Fruit fly (Drosophila melanogaster) whole organism, wandering third instar larva: ENCODE data around the gene DCX-EMAP.
A peak's percentile ranks its signal among the peaks of the same experiment; 100 is the strongest.

Experiments used
- CG32264 ChIP-seq: fragments of 200-800 bp; sonication (Bioruptor generic); optimal IDR thresholded peaks from 2 replicates; lab custom pipeline; 2016; ENCODE audit warnings: missing biosample characterization, missing genetic modification characterization
- Hr83 ChIP-seq: fragments of 200-300 bp; sonication (Bioruptor generic); optimal IDR thresholded peaks from 2 replicates; lab custom pipeline; 2016; ENCODE audit warnings: missing biosample characterization, mild to moderate bottlenecking, missing genetic modification characterization, moderate library complexity; ENCODE audit not compliant: poor library complexity, severe bottlenecking
- Jra ChIP-seq: sonication (Bioruptor generic); optimal IDR thresholded peaks from 2 replicates; lab custom pipeline; 2016; ENCODE audit warnings: missing biosample characterization, missing genetic modification characterization
- Mio ChIP-seq: sonication (Bioruptor generic); optimal IDR thresholded peaks from 2 replicates; lab custom pipeline; 2016; ENCODE audit warnings: missing biosample characterization, missing genetic modification characterization
- OdsH ChIP-seq: fragments of 200-800 bp; sonication (Bioruptor generic); optimal IDR thresholded peaks from 2 replicates; lab custom pipeline; 2016; ENCODE audit warnings: missing biosample characterization, mild to moderate bottlenecking, missing genetic modification characterization
- brk ChIP-seq: fragments of 200-800 bp; sonication (Bioruptor generic); optimal IDR thresholded peaks from 2 replicates; lab custom pipeline; 2016; ENCODE audit warnings: missing biosample characterization, mild to moderate bottlenecking, missing genetic modification characterization
- dl ChIP-seq, 2 experiments: fragments of 175-275, 200-275 bp in 1 of 2; fragments of 200-275 bp in 1 of 2; sonication (Bioruptor generic); optimal IDR thresholded peaks; lab custom pipeline; 2018; ENCODE audit warnings: mild to moderate bottlenecking in 2 of 2, missing biosample characterization in 2 of 2, missing genetic modification characterization in 2 of 2, moderate library complexity in 2 of 2; ENCODE audit not compliant: partially characterized antibody in 2 of 2, insufficient read depth in 1 of 2
- h ChIP-seq: fragments of 200-800 bp; sonication (Bioruptor generic); optimal IDR thresholded peaks from 3 replicates; lab custom pipeline; 2016; ENCODE audit warnings: missing biosample characterization, mild to moderate bottlenecking, missing genetic modification characterization
- lola ChIP-seq: fragments of >200 bp; optimal IDR thresholded peaks from 2 replicates; lab custom pipeline; 2017; ENCODE audit warnings: missing biosample characterization, missing genetic modification characterization

DNA sequence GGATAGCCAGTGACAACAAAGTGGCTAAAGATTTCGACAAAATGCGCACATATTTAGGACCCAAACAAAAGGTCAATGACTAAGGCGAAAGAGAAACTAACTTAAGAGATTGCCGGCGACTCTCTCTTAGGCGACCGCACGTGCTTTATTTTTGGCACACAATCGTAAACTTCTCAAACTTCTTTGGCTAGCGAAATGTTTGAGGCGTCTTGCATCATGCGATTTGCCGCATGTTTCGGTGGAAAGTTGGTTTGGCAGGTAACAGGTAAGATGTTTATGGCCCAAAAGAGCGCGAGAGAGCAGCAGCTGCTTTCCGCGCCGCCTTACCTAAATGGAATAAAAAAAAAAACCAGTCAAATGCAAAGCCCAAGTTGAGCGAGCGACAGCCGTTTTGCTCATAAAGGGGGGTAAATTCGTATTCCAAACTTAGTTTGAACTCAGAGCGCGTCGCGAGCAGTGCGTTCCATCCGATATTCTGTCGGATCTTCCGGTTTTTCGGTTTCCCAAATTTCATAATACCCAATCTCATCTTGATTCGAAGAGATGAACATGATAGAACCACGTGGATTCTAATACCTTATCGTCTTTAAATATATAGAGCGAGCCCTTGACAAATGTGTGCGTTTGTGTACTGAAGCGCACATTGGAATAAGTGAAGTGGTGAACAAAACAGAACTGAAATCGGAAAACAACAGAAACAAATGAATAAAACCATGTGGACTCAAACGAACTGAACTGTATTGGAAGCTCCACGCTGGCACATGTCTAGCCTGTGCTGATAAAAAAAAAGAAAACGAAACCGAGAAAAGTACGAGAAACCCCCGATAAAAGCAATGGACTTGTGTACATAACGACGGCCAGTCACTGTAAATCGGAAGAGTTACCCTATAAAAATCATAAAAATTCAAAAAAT lies 83.6 kb downstream of the DCX-EMAP start:
- TF ChIP-seq brk (no peak), Mio (GFP tag; lab: Kevin White, UChicago) (no peak), Hr83 (GFP tag; lab: Kevin White, UChicago) (no peak), h (GFP tag; lab: Kevin White, UChicago) (no peak), OdsH (GFP tag; lab: Kevin White, UChicago) (no peak), lola (GFP tag; lab: Kevin White, UChicago) (no peak), Jra (GFP tag; lab: Kevin White, UChicago) (no peak), CG32264 (GFP tag; lab: Kevin White, UChicago) (no peak), dl (GFP tag; optimal IDR thresholded peaks at IDR 0.05; lab: Kevin White, UChicago; ENCODE audit: insufficient read depth in 1 of 2, partially characterized antibody in 2 of 2) (peak; percentile 90 to 97)
